Worm (Caenorhabditis elegans) whole organism, L1 larva: ENCODE data around the gene lgc-38.

ENCODE experiments used
- F16B12.6 ChIP-seq: fragments of 150-350 bp; optimal IDR thresholded peaks from 2 replicates; lab custom pipeline; 2014; ENCODE audit warnings: missing biosample characterization, missing genetic modification characterization
- ama-1 ChIP-seq: fragments of 150-350 bp; optimal IDR thresholded peaks from 2 replicates; lab custom pipeline; 2014
- ceh-82 ChIP-seq, 3 experiments: fragments of 150-350 bp in 1 of 3; sonication (generic microtip) in 2 of 3; optimal IDR thresholded peaks; 2 replicates each; lab custom pipeline; 2014 to 2017; ENCODE audit warnings: missing biosample characterization in 3 of 3, missing genetic modification characterization in 3 of 3
- egl-13 ChIP-seq: sonication (generic microtip); optimal IDR thresholded peaks from 2 replicates; lab custom pipeline; 2016; ENCODE audit warnings: missing genotype, missing genetic modification reagents, missing genetic modification characterization, missing compliant biosample characterization
- elt-3 ChIP-seq, 6 experiments: fragments of 150-350 bp in 1 of 6; sonication (generic microtip); optimal IDR thresholded peaks; 2 replicates each; lab custom pipeline; 2017 to 2018; ENCODE audit warnings: missing biosample characterization in 6 of 6, missing genetic modification characterization in 6 of 6, inconsistent platforms in 1 of 6
- fkh-10 ChIP-seq: sonication (generic microtip); optimal IDR thresholded peaks from 2 replicates; lab custom pipeline; 2017; ENCODE audit warnings: missing biosample characterization, missing genetic modification reagents, missing genetic modification characterization
- lin-39 ChIP-seq: fragments of 150-350 bp; optimal IDR thresholded peaks from 2 replicates; lab custom pipeline; 2014; ENCODE audit warnings: missing biosample characterization, missing genetic modification reagents, missing genetic modification characterization
- nhr-237 ChIP-seq: fragments of 150-350 bp; optimal IDR thresholded peaks from 2 replicates; lab custom pipeline; 2014; ENCODE audit warnings: missing biosample characterization, missing genetic modification characterization
- nhr-84 ChIP-seq: sonication (generic microtip); optimal IDR thresholded peaks from 2 replicates; lab custom pipeline; 2017; ENCODE audit warnings: missing biosample characterization, missing genetic modification characterization
- pqm-1 ChIP-seq: sonication (generic microtip); optimal IDR thresholded peaks from 3 replicates; lab custom pipeline; 2017; ENCODE audit warnings: missing biosample characterization, missing genetic modification characterization
- rnt-1 ChIP-seq: sonication (generic microtip); optimal IDR thresholded peaks from 2 replicates; lab custom pipeline; 2016; ENCODE audit warnings: mild to moderate bottlenecking, missing genetic modification characterization, moderate library complexity, missing compliant biosample characterization
- skn-1 ChIP-seq: fragments of 150-350 bp; optimal IDR thresholded peaks from 2 replicates; lab custom pipeline; 2014; ENCODE audit warnings: missing biosample characterization, missing genetic modification characterization

DNA sequence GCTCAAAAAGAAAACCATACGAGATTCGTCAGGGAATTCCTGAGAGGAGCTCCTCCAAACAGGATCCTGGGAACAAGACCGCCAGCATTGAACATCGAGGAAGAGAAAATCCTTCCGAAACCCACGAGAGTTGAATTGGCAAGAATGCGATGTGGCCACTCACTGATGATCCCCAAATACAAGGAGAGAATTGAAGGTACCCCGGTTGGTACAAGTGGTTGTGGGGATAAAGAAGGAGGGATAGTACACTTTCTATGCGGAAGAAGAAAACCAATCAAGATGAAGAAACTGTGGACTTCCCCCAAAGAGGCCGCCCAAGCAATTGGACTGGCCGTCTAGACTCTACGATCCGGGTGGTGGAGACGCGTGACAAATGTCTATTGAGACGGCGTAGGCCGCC lies 54.1 kb downstream of the lgc-38 start:
- TF ChIP-seq ama-1 (lab: Kevin White, UChicago) (no peak), rnt-1 (tag; lab: Kevin White, UChicago) (no peak), F16B12.6 (tag; lab: Kevin White, UChicago) (no peak), nhr-84 (tag; lab: Kevin White, UChicago) (no peak), pqm-1 (tag; lab: Kevin White, UChicago) (no peak), nhr-237 (tag; lab: Kevin White, UChicago) (no peak), fkh-10 (GFP tag; lab: Kevin White, UChicago) (no peak), ceh-82 (tag; optimal IDR thresholded peaks at IDR 0.05; lab: Kevin White, UChicago) (no peak), lin-39 (tag; lab: Kevin White, UChicago) (no peak), skn-1 (tag; lab: Kevin White, UChicago) (no peak), egl-13 (tag; lab: Kevin White, UChicago) (no peak), elt-3 (tag; optimal IDR thresholded peaks at IDR 0.05; lab: Kevin White, UChicago) (no peak)
